Fruit fly (Drosophila melanogaster) whole organism, embryonic: ENCODE data around the gene CG16779.
A peak's percentile ranks its signal among the peaks of the same experiment; 100 is the strongest.

Experiments
- Aef1 ChIP-seq: fragments of 200-800 bp; sonication (Bioruptor generic); IDR thresholded peaks from 3 replicates; pipeline ENCODE4 v1.3.6; 2022; ENCODE audit warnings: missing biosample characterization, missing genetic modification characterization
- Atf6 ChIP-seq: fragments of 200-800 bp; sonication (Bioruptor generic); IDR thresholded peaks from 2 replicates; pipeline ENCODE4 v1.3.6; 2022; ENCODE audit warnings: missing biosample characterization, missing genetic modification characterization
- B-H1 ChIP-seq: fragments of 200-800 bp; sonication (Bioruptor generic); IDR thresholded peaks from 3 replicates; pipeline ENCODE4 v1.3.6; 2022; ENCODE audit warnings: missing biosample characterization, missing genetic modification characterization
- Bgb ChIP-seq: fragments of 200-800 bp; sonication (Bioruptor generic); IDR thresholded peaks from 2 replicates; pipeline ENCODE4 v1.3.6; 2022; ENCODE audit warnings: missing biosample characterization, missing genetic modification characterization; ENCODE audit not compliant: partially characterized antibody
- C15 ChIP-seq: fragments of 200-800 bp; sonication (Bioruptor generic); IDR thresholded peaks from 3 replicates; pipeline ENCODE4 v1.3.6; 2022; ENCODE audit warnings: missing biosample characterization, missing genetic modification characterization
- CG10366 ChIP-seq: fragments of 200-800 bp; sonication (Bioruptor generic); IDR thresholded peaks from 2 replicates; pipeline ENCODE4 v1.3.6; 2022; ENCODE audit warnings: missing biosample characterization, missing genetic modification characterization
- CG11504 ChIP-seq: fragments of 200-800 bp; sonication (Bioruptor generic); optimal IDR thresholded peaks from 3 replicates; lab custom pipeline; 2019; ENCODE audit warnings: missing biosample characterization, mild to moderate bottlenecking, missing genetic modification characterization, moderate library complexity
- CG1233 ChIP-seq: fragments of 200-800 bp; sonication (Bioruptor generic); optimal IDR thresholded peaks from 4 replicates; lab custom pipeline; 2018; ENCODE audit warnings: missing biosample characterization, mild to moderate bottlenecking, missing genetic modification characterization
- CG13287 ChIP-seq: fragments of 200-800 bp; sonication (Bioruptor generic); IDR thresholded peaks from 2 replicates; pipeline ENCODE4 v1.3.6; 2022; ENCODE audit warnings: missing biosample characterization, missing genetic modification characterization; ENCODE audit not compliant: partially characterized antibody
- CG13894 ChIP-seq: fragments of 200-800 bp; sonication (Bioruptor generic); optimal IDR thresholded peaks from 3 replicates; lab custom pipeline; 2018; ENCODE audit warnings: missing biosample characterization, mild to moderate bottlenecking, missing genetic modification characterization, moderate library complexity
- CG1603 ChIP-seq: fragments of 200-800 bp; sonication (Bioruptor generic); optimal IDR thresholded peaks from 2 replicates; lab custom pipeline; 2019; ENCODE audit warnings: missing biosample characterization, mild to moderate bottlenecking, missing genetic modification characterization, moderate library complexity
- CG16813 ChIP-seq: fragments of 200-800 bp; sonication (Bioruptor generic); IDR thresholded peaks from 3 replicates; pipeline ENCODE4 v1.3.6; 2022; ENCODE audit warnings: missing biosample characterization, missing genetic modification characterization; ENCODE audit not compliant: partially characterized antibody
- CG42726 ChIP-seq: fragments of 200-800 bp; sonication (Bioruptor generic); IDR thresholded peaks from 2 replicates; pipeline ENCODE4 v1.3.6; 2022; ENCODE audit warnings: missing biosample characterization, missing genetic modification characterization; ENCODE audit not compliant: partially characterized antibody
- CG6272 ChIP-seq: fragments of 200-800 bp; sonication (Bioruptor generic); IDR thresholded peaks from 2 replicates; pipeline ENCODE4 v1.3.6; 2022; ENCODE audit warnings: missing biosample characterization, missing genetic modification characterization
- CG6813 ChIP-seq: fragments of 200-800 bp; sonication (Bioruptor generic); optimal IDR thresholded peaks from 2 replicates; lab custom pipeline; 2017; ENCODE audit warnings: missing biosample characterization, missing genetic modification characterization, mild to moderate bottlenecking, moderate library complexity, missing genetic modification reagents
- CTCF ChIP-seq: fragments of 200-800 bp; sonication (Bioruptor generic); optimal IDR thresholded peaks from 2 replicates; lab custom pipeline; 2017; ENCODE audit warnings: missing biosample characterization, mild to moderate bottlenecking, missing genetic modification characterization, moderate library complexity
- CoRest ChIP-seq: fragments of 200-800 bp; sonication (Bioruptor generic); optimal IDR thresholded peaks from 3 replicates; lab custom pipeline; 2018; ENCODE audit warnings: missing biosample characterization, mild to moderate bottlenecking, missing genetic modification characterization, moderate library complexity
- Dad ChIP-seq: fragments of 200-800 bp; sonication (Bioruptor generic); optimal IDR thresholded peaks from 3 replicates; lab custom pipeline; 2016; ENCODE audit warnings: missing biosample characterization, missing genetic modification characterization
- Deaf1 ChIP-seq: fragments of 200-800 bp; optimal IDR thresholded peaks from 3 replicates; lab custom pipeline; 2019; ENCODE audit warnings: missing biosample characterization, mild to moderate bottlenecking, missing genetic modification characterization, moderate library complexity
- H2.0 ChIP-seq: fragments of 200-800 bp; sonication (Bioruptor generic); IDR thresholded peaks from 2 replicates; pipeline ENCODE4 v1.3.6; 2022; ENCODE audit warnings: missing biosample characterization, missing genetic modification characterization
- HLH4C ChIP-seq: fragments of 200-800 bp; sonication (Bioruptor generic); IDR thresholded peaks from 3 replicates; pipeline ENCODE4 v1.3.6; 2022; ENCODE audit warnings: missing biosample characterization, missing genetic modification characterization; ENCODE audit not compliant: partially characterized antibody
- Jarid2 ChIP-seq: fragments of 200-800 bp; sonication (Bioruptor generic); optimal IDR thresholded peaks from 3 replicates; lab custom pipeline; 2017; ENCODE audit warnings: mild to moderate bottlenecking, missing biosample characterization, missing genetic modification reagents, missing genetic modification characterization
- Lim3 ChIP-seq: fragments of 200-800 bp; sonication (Bioruptor generic); IDR thresholded peaks from 2 replicates; pipeline ENCODE4 v1.3.6; 2022; ENCODE audit warnings: missing biosample characterization, missing genetic modification characterization
- Meics ChIP-seq: fragments of 200-800 bp; sonication (Bioruptor generic); optimal IDR thresholded peaks from 2 replicates; lab custom pipeline; 2017; ENCODE audit warnings: missing biosample characterization, mild to moderate bottlenecking, missing genetic modification characterization
- Nf-YC ChIP-seq: fragments of 200-800 bp; optimal IDR thresholded peaks from 3 replicates; lab custom pipeline; 2019; ENCODE audit warnings: missing biosample characterization, mild to moderate bottlenecking, missing genetic modification characterization, moderate library complexity
- Spps ChIP-seq: fragments of 200-800 bp; sonication (Bioruptor generic); optimal IDR thresholded peaks from 2 replicates; lab custom pipeline; 2018; ENCODE audit warnings: missing biosample characterization, mild to moderate bottlenecking, missing genetic modification characterization
- Trl ChIP-seq, 3 experiments: fragments of >200 bp in 2 of 3; fragments of 200-800 bp in 1 of 3; sonication (Bioruptor generic) in 1 of 3; optimal IDR thresholded peaks; 2 replicates in 1 of 3; 3 replicates in 2 of 3; lab custom pipeline; 2016 to 2017; ENCODE audit warnings: missing biosample characterization in 1 of 3, missing genetic modification characterization in 1 of 3
- Xrp1 ChIP-seq: fragments of 200-800 bp; sonication (Bioruptor generic); IDR thresholded peaks from 2 replicates; pipeline ENCODE4 v1.3.6; 2022; ENCODE audit warnings: missing biosample characterization, missing genetic modification characterization
- chinmo ChIP-seq: fragments of 200-800 bp; sonication (Bioruptor generic); IDR thresholded peaks from 4 replicates; pipeline ENCODE4 v1.3.6; 2022; ENCODE audit warnings: missing biosample characterization, missing genetic modification characterization; ENCODE audit not compliant: partially characterized antibody
- chm ChIP-seq: fragments of 200-800 bp; sonication (Bioruptor generic); IDR thresholded peaks from 2 replicates; pipeline ENCODE4 v1.3.6; 2022; ENCODE audit warnings: missing biosample characterization, missing genetic modification characterization
- fu2 ChIP-seq: fragments of 200-800 bp; sonication (Bioruptor generic); optimal IDR thresholded peaks from 2 replicates; lab custom pipeline; 2016; ENCODE audit warnings: missing biosample characterization, missing genetic modification characterization
- gfzf ChIP-seq: fragments of 200-800 bp; sonication (Bioruptor generic); optimal IDR thresholded peaks from 2 replicates; lab custom pipeline; 2016; ENCODE audit warnings: missing biosample characterization, mild to moderate bottlenecking, missing genetic modification characterization, moderate library complexity
- jigr1 ChIP-seq: fragments of 200-800 bp; sonication (Bioruptor generic); IDR thresholded peaks from 3 replicates; pipeline ENCODE4 v1.3.6; 2022; ENCODE audit warnings: missing biosample characterization, missing genetic modification characterization
- mirr ChIP-seq: fragments of 200-800 bp; sonication (Bioruptor generic); optimal IDR thresholded peaks from 3 replicates; lab custom pipeline; 2018; ENCODE audit warnings: missing biosample characterization, mild to moderate bottlenecking, missing genetic modification characterization
- pfk ChIP-seq: fragments of 200-800 bp; sonication (Bioruptor generic); optimal IDR thresholded peaks from 2 replicates; lab custom pipeline; 2018; ENCODE audit warnings: missing biosample characterization, mild to moderate bottlenecking, missing genetic modification characterization, moderate library complexity
- pita ChIP-seq: fragments of 200-800 bp; sonication (Bioruptor generic); optimal IDR thresholded peaks from 2 replicates; lab custom pipeline; 2017; ENCODE audit warnings: missing biosample characterization, mild to moderate bottlenecking, missing genetic modification characterization
- sens ChIP-seq: fragments of 200-800 bp; sonication (Bioruptor generic); peaks from one replicate; lab custom pipeline; 2016; ENCODE audit warnings: missing biosample characterization, missing genetic modification characterization
- ssp ChIP-seq: fragments of 200-800 bp; sonication (Bioruptor generic); IDR thresholded peaks from 2 replicates; pipeline ENCODE4 v1.3.6; 2022; ENCODE audit warnings: missing biosample characterization, missing genetic modification characterization
- sug ChIP-seq: fragments of 200-800 bp; optimal IDR thresholded peaks from 2 replicates; lab custom pipeline; 2019; ENCODE audit warnings: missing biosample characterization, mild to moderate bottlenecking, missing genetic modification characterization, moderate library complexity
- tap ChIP-seq: fragments of 200-800 bp; optimal IDR thresholded peaks from 3 replicates; lab custom pipeline; 2019; ENCODE audit warnings: missing biosample characterization, mild to moderate bottlenecking, missing genetic modification characterization, moderate library complexity
- tna ChIP-seq: fragments of 200-800 bp; sonication (Bioruptor generic); IDR thresholded peaks from 2 replicates; pipeline ENCODE4 v1.3.6; 2022; ENCODE audit warnings: missing biosample characterization, missing genetic modification characterization; ENCODE audit not compliant: partially characterized antibody
- unc-4 ChIP-seq: fragments of 200-800 bp; sonication (Bioruptor generic); IDR thresholded peaks from 2 replicates; pipeline ENCODE4 v1.3.6; 2022; ENCODE audit warnings: missing biosample characterization, missing genetic modification characterization; ENCODE audit not compliant: partially characterized antibody
- vvl ChIP-seq: fragments of 200-800 bp; sonication (Bioruptor generic); IDR thresholded peaks from 2 replicates; pipeline ENCODE4 v1.3.6; 2022; ENCODE audit warnings: missing biosample characterization, missing genetic modification characterization
- z ChIP-seq: fragments of 200-800 bp; sonication (Bioruptor generic); IDR thresholded peaks from 3 replicates; pipeline ENCODE4 v1.3.6; 2022; ENCODE audit warnings: missing biosample characterization, missing genetic modification characterization
- zen2 ChIP-seq: fragments of 200-800 bp; sonication (Bioruptor generic); IDR thresholded peaks from 3 replicates; pipeline ENCODE4 v1.3.6; 2022; ENCODE audit warnings: missing biosample characterization, missing genetic modification characterization; ENCODE audit not compliant: partially characterized antibody

CG16779 gene

DNA sequence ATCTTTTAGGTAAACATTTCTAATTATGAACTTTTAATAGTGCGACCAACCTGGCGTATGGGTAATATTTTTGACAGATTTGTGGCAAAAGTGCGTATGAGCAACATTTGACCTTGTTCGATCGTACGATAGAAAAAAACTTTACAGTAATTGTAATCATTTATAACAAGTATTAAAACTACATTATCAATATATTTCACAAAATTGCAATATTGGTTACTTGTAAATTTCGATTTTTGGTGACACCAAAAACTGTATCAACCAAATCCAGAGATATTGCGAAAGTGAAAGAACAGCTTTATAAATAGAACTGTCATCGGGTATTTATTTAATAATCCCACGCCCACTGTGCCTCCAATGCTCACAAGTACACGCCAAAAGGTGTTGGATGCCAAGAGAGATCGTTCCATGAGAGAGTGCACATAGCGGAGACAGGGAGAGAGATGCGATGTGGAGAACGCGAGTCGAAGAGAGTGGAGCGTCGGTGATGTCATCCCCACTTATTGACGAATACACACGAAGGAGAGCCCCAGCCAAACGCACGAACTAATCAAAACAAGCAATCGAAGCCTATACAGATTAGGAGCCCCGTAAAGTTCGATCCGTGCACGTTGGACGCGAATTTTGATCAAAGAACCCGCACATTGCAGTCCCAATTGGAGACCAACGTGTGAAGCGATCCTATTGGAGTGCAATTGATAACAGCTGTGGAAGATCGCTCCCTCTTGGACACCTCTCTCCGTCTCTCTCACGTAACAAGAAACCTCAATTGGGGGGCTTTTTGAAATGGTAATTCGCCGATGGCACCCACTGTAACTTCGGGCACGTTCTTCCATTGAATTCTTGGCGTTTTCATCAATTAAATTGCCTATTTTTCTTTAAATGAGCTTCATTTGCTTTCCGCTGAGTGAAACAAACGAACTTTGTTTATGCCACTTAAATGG, 40.0 kb upstream of the CG16779 start (continued):
- TF ChIP-seq Spps = peak; percentile 84
- peak; percentile 92 for TF ChIP-seq Nf-YC (tag; lab: Kevin White, UChicago)
- peak; percentile 82 for TF ChIP-seq CG6272
- peak; percentile 97 for TF ChIP-seq CG11504 (tag; lab: Kevin White, UChicago)
- peak; percentile 69 for TF ChIP-seq H2.0 (GFP tag; lab: Robert Waterston, UW)
- TF ChIP-seq CTCF (GFP tag; lab: Kevin White, UChicago) = peak; percentile 71
- peak; percentile 96 for TF ChIP-seq CG1233 (GFP tag; lab: Kevin White, UChicago)
- TF ChIP-seq CG1603 (tag; lab: Kevin White, UChicago) = peak; percentile 74
- TF ChIP-seq vvl (GFP tag; lab: Robert Waterston, UW) = peak; percentile 88
- TF ChIP-seq CG16813 (GFP tag; lab: Robert Waterston, UW) = no peak
- TF ChIP-seq tna (GFP tag; lab: Robert Waterston, UW) = no peak
- TF ChIP-seq jigr1 (GFP tag; lab: Robert Waterston, UW) = peak; percentile 87
- TF ChIP-seq ssp = peak; percentile 83
- TF ChIP-seq fu2 (GFP tag; lab: Kevin White, UChicago) = peak; percentile 89
- peak; percentile 98 for TF ChIP-seq CoRest (tag; lab: Kevin White, UChicago)
- peak; percentile 93 for TF ChIP-seq Atf6 (GFP tag; lab: Robert Waterston, UW)
- TF ChIP-seq tap = peak; percentile 88

DNA sequence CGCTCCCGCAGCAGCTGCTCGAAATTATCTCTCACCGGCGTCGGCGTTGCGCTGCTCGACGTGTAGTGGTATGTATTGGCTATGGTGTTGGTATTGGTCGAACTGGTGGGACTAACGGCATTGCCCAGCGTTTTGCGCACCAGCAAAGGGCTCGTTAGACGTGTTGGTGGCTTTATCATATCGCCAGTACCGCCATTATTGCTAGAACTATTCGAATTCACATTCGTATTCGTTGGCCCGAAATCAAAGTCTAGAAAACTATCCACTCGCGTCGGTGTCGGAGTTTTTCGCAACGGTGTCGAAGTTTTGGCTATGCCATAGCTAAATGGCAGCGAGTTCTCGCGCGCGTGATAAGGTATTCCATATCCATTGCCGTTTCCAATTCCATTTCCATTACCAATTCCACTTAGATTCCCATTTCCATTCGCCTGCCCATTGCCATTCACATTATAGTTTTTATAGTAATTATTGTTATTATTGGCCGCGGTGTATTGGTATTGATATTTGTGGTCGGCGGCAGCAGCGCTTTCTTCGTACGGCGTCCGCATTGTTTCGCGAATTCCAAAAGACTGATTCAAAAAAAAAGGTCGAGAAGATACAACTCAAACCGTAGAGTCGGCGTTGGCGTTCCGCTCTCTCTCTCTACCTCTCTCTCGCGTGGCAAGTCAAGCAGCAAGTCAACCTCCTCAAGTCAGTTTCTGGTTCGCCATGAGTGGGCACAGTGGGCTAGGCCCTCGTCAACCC, 39.1 kb upstream of the CG16779 start, which contains the start of gene by:
by (minus strand) TSS at position 575 of the 744 bp plus-strand sequence.
- TF ChIP-seq Dad (GFP tag; lab: Kevin White, UChicago) (no peak), Jarid2 (GFP tag; lab: Kevin White, UChicago) (peak; percentile 71), gfzf (GFP tag; lab: Kevin White, UChicago) (no peak), CG42726 (GFP tag; lab: Robert Waterston, UW) (0 out of 2 replicates have a peak, but pooled peaks have one; percentile 26), chm (GFP tag; lab: Robert Waterston, UW) (peak; percentile 14; the same call in 1 of the 2 replicates), pfk (GFP tag; lab: Kevin White, UChicago) (peak; percentile 19), CG6813 (GFP tag; lab: Kevin White, UChicago) (no peak), HLH4C (0 out of 3 replicates have a peak, but pooled peaks have one; percentile 12), Trl (optimal IDR thresholded peaks at IDR 0.05; lab: Kevin White, UChicago) (peak in 1 of 2 experiments; percentile 75), Trl (GFP tag; optimal IDR thresholded peaks at IDR 0.05; lab: Kevin White, UChicago) (no peak), mirr (GFP tag; lab: Kevin White, UChicago) (peak; percentile 16), sens (no peak), Lim3 (GFP tag; lab: Robert Waterston, UW) (no peak), pita (GFP tag; lab: Kevin White, UChicago) (no peak), Bgb (GFP tag; lab: Robert Waterston, UW) (peak; percentile 25; the same call in 1 of the 2 replicates), vvl (GFP tag; lab: Robert Waterston, UW) (no peak), Meics (GFP tag; lab: Kevin White, UChicago) (no peak), chinmo (GFP tag; lab: Robert Waterston, UW) (peak; percentile 83; the same call in 3 of the 4 replicates), CG10366 (GFP tag; lab: Robert Waterston, UW) (no peak), B-H1 (GFP tag; lab: Robert Waterston, UW) (no peak), CG13287 (GFP tag; lab: Robert Waterston, UW) (peak; percentile 34; the same call in 1 of the 2 replicates), Aef1 (no peak), sug (peak; percentile 52), zen2 (GFP tag; lab: Robert Waterston, UW) (peak; percentile 49; the same call in 1 of the 3 replicates), C15 (GFP tag; lab: Robert Waterston, UW) (no peak), CG13894 (peak; percentile 19), Xrp1 (GFP tag; lab: Robert Waterston, UW) (no peak), unc-4 (0 out of 2 replicates have a peak, but pooled peaks have one; percentile 17), z (GFP tag; lab: Robert Waterston, UW) (peak; percentile 58; the same call in 1 of the 3 replicates), Deaf1 (peak; percentile 51)
